Fruit fly (Drosophila melanogaster) ovary, adult (tissue): ENCODE data around the gene be.

ENCODE experiments used
- CG17801 ChIP-seq: fragments of 200-800 bp; optimal IDR thresholded peaks from 2 replicates; lab custom pipeline; 2019; ENCODE audit warnings: missing biosample characterization, mild to moderate bottlenecking, missing genetic modification characterization, moderate library complexity; ENCODE audit not compliant: partially characterized antibody

The be gene

dm6 chrX:15079945-15080344 lies 55.7 kb downstream of the be start:
- TF ChIP-seq CG17801 (GFP tag; lab: Kevin White, UChicago), result peak; percentile 34

dm6 chrX:15080780-15081402 lies 56.7 kb downstream of the be start, which contains the start of gene CG33177:
Gene CG33177 (plus strand): TSS chrX:15081367.
- no peak for TF ChIP-seq CG17801 (GFP tag; lab: Kevin White, UChicago)

- no peak for TF ChIP-seq CG17801 (GFP tag; lab: Kevin White, UChicago)
Observed at dm6 chrX:15082681-15083080, 58.4 kb downstream of the be start, which contains the start of gene CG33178. Gene CG33178 (plus strand): TSS chrX:15082827.

dm6 chrX:15084580-15085138 lies 60.4 kb downstream of the be start, which contains the start of gene Cox17:
Gene Cox17 (minus strand): TSS chrX:15084699.
- TF ChIP-seq CG17801 (GFP tag; lab: Kevin White, UChicago), result peak; percentile 72

- TF ChIP-seq CG17801 (GFP tag; lab: Kevin White, UChicago), result peak; percentile 92
Observed at dm6 chrX:15085777-15086510, 61.7 kb downstream of the be start, which contains the start of the genes CG15027 and Dbct. Gene CG15027 (minus strand): TSS chrX:15085827. Gene Dbct (plus strand): TSS chrX:15086125.

- TF ChIP-seq CG17801 (GFP tag; lab: Kevin White, UChicago), result no peak
Observed at dm6 chrX:15089146-15089698, 65.0 kb downstream of the be start, which contains the start of gene Rab3-GEF. Gene Rab3-GEF (plus strand): TSS chrX:15089682.

- no peak for TF ChIP-seq CG17801 (GFP tag; lab: Kevin White, UChicago)
Observed at dm6 chrX:15090371-15090770, 66.1 kb downstream of the be start.

- TF ChIP-seq CG17801 (GFP tag; lab: Kevin White, UChicago), result no peak
Observed at dm6 chrX:15091159-15091558, 66.9 kb downstream of the be start.
